Fruit fly (Drosophila melanogaster): ENCODE measurements around the gene Swt1.
A peak's percentile ranks its signal among the peaks of the same experiment; 100 is the strongest.

Gene Swt1

DNA sequence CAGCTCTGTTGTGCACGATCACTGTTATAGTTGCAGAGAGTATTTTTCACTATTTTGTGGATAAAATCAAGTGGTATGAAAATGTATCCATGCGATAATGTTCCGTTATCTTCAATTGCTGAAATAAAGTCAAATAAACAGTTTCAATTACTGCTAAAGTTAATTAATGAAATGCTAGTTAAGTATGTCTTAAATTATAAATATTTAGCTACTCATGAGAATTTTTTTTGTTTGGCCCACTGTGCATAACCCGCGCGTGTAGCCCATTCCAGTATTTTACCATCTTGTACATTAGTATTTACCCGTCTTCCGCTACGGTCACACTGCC, 4.9 kb downstream of the Swt1 start, which contains the start of gene Ada3 (continued):
- peak; percentile 40; the same call in 1 of the 3 replicates for TF ChIP-seq H15 (GFP tag; IDR thresholded peaks at IDR 0.05)
- no peak for TF ChIP-seq CG31365 (tag; optimal IDR thresholded peaks at IDR 0.05)
- TF ChIP-seq Ravus (GFP tag; IDR thresholded peaks at IDR 0.05) = no peak
- no peak for TF ChIP-seq Dip2 (GFP tag; IDR thresholded peaks at IDR 0.05)
- no peak for TF ChIP-seq ken (GFP tag; IDR thresholded peaks at IDR 0.05)
- TF ChIP-seq CG7963 (GFP tag; IDR thresholded peaks at IDR 0.05; ENCODE audit: partially characterized antibody) = no peak
- peak; percentile 31 for TF ChIP-seq CG12299 (tag; optimal IDR thresholded peaks at IDR 0.05)
- peak; percentile 87 for TF ChIP-seq bab2 (GFP tag; optimal IDR thresholded peaks at IDR 0.05)
- TF ChIP-seq dmrt11E (tag; optimal IDR thresholded peaks at IDR 0.05) = peak; percentile 59
- peak; percentile 22; the same call in 1 of the 2 replicates for TF ChIP-seq amos (GFP tag; IDR thresholded peaks at IDR 0.05; ENCODE audit: partially characterized antibody)
- TF ChIP-seq gsb-n (tag; optimal IDR thresholded peaks at IDR 0.05) = peak; percentile 36
- TF ChIP-seq NfI (GFP tag; optimal IDR thresholded peaks at IDR 0.05) = peak; percentile 69
- TF ChIP-seq grn (GFP tag; optimal IDR thresholded peaks at IDR 0.05) = peak; percentile 27
- TF ChIP-seq klu (GFP tag; IDR thresholded peaks at IDR 0.05) = peak; percentile 51
- peak; percentile 29 for TF ChIP-seq Vsx1 (GFP tag; optimal IDR thresholded peaks at IDR 0.05)
- TF ChIP-seq Xrp1 (GFP tag; IDR thresholded peaks at IDR 0.05) = peak; percentile 68
- TF ChIP-seq CG2889 (GFP tag; IDR thresholded peaks at IDR 0.05) = peak; percentile 43; the same call in 1 of the 3 replicates
- no peak for TF ChIP-seq h (optimal IDR thresholded peaks at IDR 0.05)
- TF ChIP-seq CG3838 (GFP tag; optimal IDR thresholded peaks at IDR 0.05) = peak; percentile 6
- no peak for TF ChIP-seq schlank (tag; optimal IDR thresholded peaks at IDR 0.05)
- TF ChIP-seq salm (tag; optimal IDR thresholded peaks at IDR 0.05) = peak; percentile 7
- TF ChIP-seq CG17186 (GFP tag; optimal IDR thresholded peaks at IDR 0.05) = peak; percentile 90
- TF ChIP-seq gcm2 (GFP tag; optimal IDR thresholded peaks at IDR 0.05) = peak; percentile 42
- peak; percentile 70 for TF ChIP-seq Hmx (GFP tag; optimal IDR thresholded peaks at IDR 0.05)
- no peak for TF ChIP-seq her (GFP tag; optimal IDR thresholded peaks at IDR 0.05)
- peak; percentile 83 for TF ChIP-seq Max (GFP tag; optimal IDR thresholded peaks at IDR 0.05)
- peak; percentile 67 for TF ChIP-seq Ets97D (GFP tag; optimal IDR thresholded peaks at IDR 0.05)
- TF ChIP-seq CG15479 (GFP tag; optimal IDR thresholded peaks at IDR 0.05) = no peak
- no peak for TF ChIP-seq CG1832 (GFP tag; optimal IDR thresholded peaks at IDR 0.05)
- peak; percentile 71 for TF ChIP-seq Atf-2 (GFP tag; optimal IDR thresholded peaks at IDR 0.05)
- TF ChIP-seq oc (tag; optimal IDR thresholded peaks at IDR 0.05) = no peak
- TF ChIP-seq CG11093 (GFP tag; IDR thresholded peaks at IDR 0.05) = peak; percentile 50; the same call in 1 of the 3 replicates
- peak; percentile 76 for TF ChIP-seq CG11456 (GFP tag; IDR thresholded peaks at IDR 0.05)
- TF ChIP-seq ase (GFP tag; IDR thresholded peaks at IDR 0.05) = 0 out of 3 replicates have a peak, but pooled peaks have one; percentile 26
- peak; percentile 64; the same call in 1 of the 2 replicates for TF ChIP-seq Atf6 (GFP tag; IDR thresholded peaks at IDR 0.05)
- peak; percentile 64 to 67 for TF ChIP-seq chif (GFP tag; optimal IDR thresholded peaks at IDR 0.05)
- TF ChIP-seq CG9727 (GFP tag; optimal IDR thresholded peaks at IDR 0.05) = peak; percentile 74
- TF ChIP-seq CG3847 (GFP tag; IDR thresholded peaks at IDR 0.05) = peak; percentile 55
- TF ChIP-seq CG10267 (tag; optimal IDR thresholded peaks at IDR 0.05) = peak; percentile 93
- peak; percentile 84 for TF ChIP-seq Sin3A (optimal IDR thresholded peaks at IDR 0.05)
- peak; percentile 70 for TF ChIP-seq CG32772 (GFP tag; IDR thresholded peaks at IDR 0.05)
- no peak for TF ChIP-seq usp (GFP tag; optimal IDR thresholded peaks at IDR 0.05)
- peak; percentile 36 for TF ChIP-seq Elba2 (GFP tag; optimal IDR thresholded peaks at IDR 0.05)
- TF ChIP-seq Poxn (GFP tag; IDR thresholded peaks at IDR 0.05) = no peak
- TF ChIP-seq danr (GFP tag; IDR thresholded peaks at IDR 0.05) = 0 out of 2 replicates have a peak, but pooled peaks have one; percentile 53
- TF ChIP-seq CG10565 (GFP tag; optimal IDR thresholded peaks at IDR 0.05) = no peak
- TF ChIP-seq row (GFP tag; IDR thresholded peaks at IDR 0.05) = peak; percentile 88
- peak; percentile 48 for TF ChIP-seq Deaf1 (tag; optimal IDR thresholded peaks at IDR 0.05)
- peak; percentile 78 for TF ChIP-seq dysf (GFP tag; IDR thresholded peaks at IDR 0.05)
- TF ChIP-seq CG7556 (GFP tag; optimal IDR thresholded peaks at IDR 0.05) = peak; percentile 68
- TF ChIP-seq PHDP (tag; optimal IDR thresholded peaks at IDR 0.05) = peak; percentile 65
- peak; percentile 63 for TF ChIP-seq Aef1 (GFP tag; IDR thresholded peaks at IDR 0.05)
- peak; percentile 68 for TF ChIP-seq Side (GFP tag; optimal IDR thresholded peaks at IDR 0.05)

All from whole organism, embryonic.